Fruit fly (Drosophila melanogaster): Measurements from ENCODE around the gene CG16890.

CG16890 gene

DNA sequence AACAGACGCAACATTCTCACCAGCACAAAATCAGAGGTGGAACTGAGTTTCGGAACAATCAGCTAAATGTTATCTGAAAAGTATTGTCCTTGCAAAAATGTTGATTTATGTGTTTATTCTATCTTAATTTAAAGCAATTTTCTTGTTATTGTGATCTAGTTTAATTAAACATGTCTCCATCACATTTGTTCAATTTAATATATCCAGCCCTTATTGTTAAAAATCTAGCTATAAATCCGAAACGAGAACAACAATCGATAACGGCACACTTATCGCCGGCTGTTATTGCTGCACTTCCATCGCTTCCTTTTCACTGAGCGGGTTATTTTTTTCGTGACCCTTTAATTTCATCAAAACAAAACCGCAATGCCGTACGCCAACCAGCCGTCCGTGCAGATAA lies 48.9 kb upstream of the CG16890 start, which contains the start of the genes GatC, PolG2 and Polr2C (continued):
- no peak for TF ChIP-seq corto (GFP tag; optimal IDR thresholded peaks at IDR 0.05)
- no peak for TF ChIP-seq pan (optimal IDR thresholded peaks at IDR 0.05)
- no peak for TF ChIP-seq pan (GFP tag; optimal IDR thresholded peaks at IDR 0.05 in 1 of 2, IDR thresholded peaks at IDR 0.05 in 1 of 2)
- no peak for TF ChIP-seq wdn (GFP tag; IDR thresholded peaks at IDR 0.05)
- no peak for TF ChIP-seq NC2α (GFP tag; optimal IDR thresholded peaks at IDR 0.05)
- no peak for TF ChIP-seq ems (GFP tag; optimal IDR thresholded peaks at IDR 0.05)
- no peak for TF ChIP-seq peb (GFP tag; IDR thresholded peaks at IDR 0.05)
- TF ChIP-seq Deaf1 (tag; optimal IDR thresholded peaks at IDR 0.05), result no peak
- TF ChIP-seq fu2 (GFP tag; optimal IDR thresholded peaks at IDR 0.05), result peak; percentile 32
- no peak for TF ChIP-seq Fer2 (tag; optimal IDR thresholded peaks at IDR 0.05)
- no peak for TF ChIP-seq ATbp (GFP tag; optimal IDR thresholded peaks at IDR 0.05)
- no peak for TF ChIP-seq CG17359 (tag; optimal IDR thresholded peaks at IDR 0.05)
- no peak for TF ChIP-seq NK7.1 (GFP tag; optimal IDR thresholded peaks at IDR 0.05)
- no peak for TF ChIP-seq Lim3 (GFP tag; IDR thresholded peaks at IDR 0.05)
- no peak for TF ChIP-seq CG13894 (tag; optimal IDR thresholded peaks at IDR 0.05)
- TF ChIP-seq Oaz (GFP tag; IDR thresholded peaks at IDR 0.05), result no peak
- no peak; the same call in 3 of the 4 replicates for TF ChIP-seq Gug (GFP tag; IDR thresholded peaks at IDR 0.05)
- no peak for TF ChIP-seq CG13123 (GFP tag; optimal IDR thresholded peaks at IDR 0.05)
- no peak for TF ChIP-seq Hand (GFP tag; optimal IDR thresholded peaks at IDR 0.05)
- no peak for TF ChIP-seq wek (GFP tag; optimal IDR thresholded peaks at IDR 0.05)
- no peak for TF ChIP-seq Hmr (GFP tag; optimal IDR thresholded peaks at IDR 0.05)
- no peak for TF ChIP-seq Hr51 (GFP tag; optimal IDR thresholded peaks at IDR 0.05)
- TF ChIP-seq MESR4 (GFP tag; optimal IDR thresholded peaks at IDR 0.05), result peak; percentile 22
- TF ChIP-seq sob (GFP tag; IDR thresholded peaks at IDR 0.05), result peak; percentile 72
- TF ChIP-seq CG13296 (GFP tag; optimal IDR thresholded peaks at IDR 0.05), result no peak
- TF ChIP-seq eyg (GFP tag; optimal IDR thresholded peaks at IDR 0.05), result no peak
- TF ChIP-seq Meics (GFP tag; optimal IDR thresholded peaks at IDR 0.05), result no peak
- peak; percentile 56; the same call in 2 of the 3 replicates for TF ChIP-seq zen2 (GFP tag; IDR thresholded peaks at IDR 0.05; ENCODE audit: partially characterized antibody)
- peak; percentile 15 for TF ChIP-seq pum (GFP tag; optimal IDR thresholded peaks at IDR 0.05)
- TF ChIP-seq hkb (optimal IDR thresholded peaks at IDR 0.05), result peak; percentile 74
- no peak for TF ChIP-seq hkb (GFP tag; IDR thresholded peaks at IDR 0.05)
- TF ChIP-seq gt (GFP tag; IDR thresholded peaks at IDR 0.05), result no peak
- no peak for TF ChIP-seq Trl (optimal IDR thresholded peaks at IDR 0.05)
- no peak for TF ChIP-seq Trl (GFP tag; optimal IDR thresholded peaks at IDR 0.05)
- TF ChIP-seq CG1832 (GFP tag; optimal IDR thresholded peaks at IDR 0.05), result no peak
- no peak for TF ChIP-seq CG7556 (GFP tag; optimal IDR thresholded peaks at IDR 0.05)
- TF ChIP-seq CG12071 (GFP tag; optimal IDR thresholded peaks at IDR 0.05), result no peak
- no peak for TF ChIP-seq repo (GFP tag; optimal IDR thresholded peaks at IDR 0.05)
- TF ChIP-seq slou (GFP tag; optimal IDR thresholded peaks at IDR 0.05), result no peak
- no peak for TF ChIP-seq CG7987 (GFP tag; optimal IDR thresholded peaks at IDR 0.05)
- TF ChIP-seq seq (GFP tag; IDR thresholded peaks at IDR 0.05), result peak; percentile 30; the same call in 1 of the 2 replicates
- TF ChIP-seq pros (GFP tag; optimal IDR thresholded peaks at IDR 0.05), result no peak
- no peak for TF ChIP-seq CG2678 (tag; optimal IDR thresholded peaks at IDR 0.05)
- TF ChIP-seq gem (tag; optimal IDR thresholded peaks at IDR 0.05), result no peak
- no peak for TF ChIP-seq CG1529 (GFP tag; optimal IDR thresholded peaks at IDR 0.05)
- TF ChIP-seq lbe (GFP tag; optimal IDR thresholded peaks at IDR 0.05), result no peak
- peak; percentile 35 for TF ChIP-seq jumu (GFP tag; optimal IDR thresholded peaks at IDR 0.05)
- peak; percentile 84 for TF ChIP-seq chinmo (GFP tag; IDR thresholded peaks at IDR 0.05; ENCODE audit: partially characterized antibody)
- peak; percentile 62; the same call in 2 of the 3 replicates for TF ChIP-seq Doc3 (GFP tag; IDR thresholded peaks at IDR 0.05; ENCODE audit: partially characterized antibody)
- peak; percentile 60 for TF ChIP-seq Ptx1 (GFP tag; IDR thresholded peaks at IDR 0.05)
- peak; percentile 79; the same call in 1 of the 2 replicates for TF ChIP-seq amos (GFP tag; IDR thresholded peaks at IDR 0.05; ENCODE audit: partially characterized antibody)
- TF ChIP-seq CG18764 (GFP tag; optimal IDR thresholded peaks at IDR 0.05), result no peak
